Fruit fly (Drosophila melanogaster): ENCODE data around the gene CG46456.

CG46456 gene

dm6 chr3L:5355074-5355790 lies at the start of gene CG46456 (continued):
- peak; percentile 72 for TF ChIP-seq Hr39 (GFP tag; optimal IDR thresholded peaks at IDR 0.05)
- TF ChIP-seq CG15336 (GFP tag; IDR thresholded peaks at IDR 0.05) = peak; percentile 98
- TF ChIP-seq CG8319 (GFP tag; optimal IDR thresholded peaks at IDR 0.05) = peak; percentile 89
- TF ChIP-seq CG6163 (GFP tag; IDR thresholded peaks at IDR 0.05) = peak; percentile 92
- peak; percentile 86 for TF ChIP-seq CG6854 (GFP tag; optimal IDR thresholded peaks at IDR 0.05)
- peak; percentile 89 to 94 for TF ChIP-seq ss (GFP tag; optimal IDR thresholded peaks at IDR 0.05)
- peak; percentile 89 for TF ChIP-seq CG10631 (GFP tag; optimal IDR thresholded peaks at IDR 0.05)
- TF ChIP-seq Lpt (GFP tag; optimal IDR thresholded peaks at IDR 0.05) = peak; percentile 89
- TF ChIP-seq Ets21C (GFP tag; optimal IDR thresholded peaks at IDR 0.05) = peak; percentile 58

- TF ChIP-seq acj6 (GFP tag; optimal IDR thresholded peaks at IDR 0.05) (no peak), CG6792 (GFP tag; optimal IDR thresholded peaks at IDR 0.05) (no peak), svp (GFP tag) (peak; percentile 50), Eip78C (GFP tag) (peak; percentile 76), salr (GFP tag; optimal IDR thresholded peaks at IDR 0.05) (peak in 1 of 2 experiments; percentile 8), Eip93F (GFP tag; optimal IDR thresholded peaks at IDR 0.05) (no peak), pdm3 (GFP tag; optimal IDR thresholded peaks at IDR 0.05) (peak; percentile 7), Hr4 (GFP tag; optimal IDR thresholded peaks at IDR 0.05) (peak; percentile 66), cyc (GFP tag; optimal IDR thresholded peaks at IDR 0.05) (no peak), achi (GFP tag; optimal IDR thresholded peaks at IDR 0.05) (no peak), esn (GFP tag; optimal IDR thresholded peaks at IDR 0.05) (no peak), CG6163 (GFP tag; IDR thresholded peaks at IDR 0.05) (0 out of 3 replicates have a peak, but pooled peaks have one; percentile 46), CG4318 (GFP tag; optimal IDR thresholded peaks at IDR 0.05) (peak; percentile 14), Sox15 (GFP tag; optimal IDR thresholded peaks at IDR 0.05) (no peak), CG8119 (GFP tag; IDR thresholded peaks at IDR 0.05) (peak; percentile 75), Lpt (GFP tag; optimal IDR thresholded peaks at IDR 0.05) (peak; percentile 28), CG32006 (GFP tag; optimal IDR thresholded peaks at IDR 0.05) (peak; percentile 46), ss (GFP tag; optimal IDR thresholded peaks at IDR 0.05) (no peak), CG8632 (GFP tag; optimal IDR thresholded peaks at IDR 0.05) (no peak), CG6276 (GFP tag; optimal IDR thresholded peaks at IDR 0.05) (peak; percentile 72), CG11294 (GFP tag; IDR thresholded peaks at IDR 0.05) (0 out of 2 replicates have a peak, but pooled peaks have one; percentile 26), eg (GFP tag; IDR thresholded peaks at IDR 0.05) (peak; percentile 80), Sox14 (GFP tag; optimal IDR thresholded peaks at IDR 0.05) (no peak), Gug (GFP tag; IDR thresholded peaks at IDR 0.05) (0 out of 2 replicates have a peak, but pooled peaks have one; percentile 12), CG34406 (GFP tag; optimal IDR thresholded peaks at IDR 0.05) (no peak)
Measured at dm6 chr3L:5385762-5386161, 30.6 kb upstream of the CG46456 start.

DNA sequence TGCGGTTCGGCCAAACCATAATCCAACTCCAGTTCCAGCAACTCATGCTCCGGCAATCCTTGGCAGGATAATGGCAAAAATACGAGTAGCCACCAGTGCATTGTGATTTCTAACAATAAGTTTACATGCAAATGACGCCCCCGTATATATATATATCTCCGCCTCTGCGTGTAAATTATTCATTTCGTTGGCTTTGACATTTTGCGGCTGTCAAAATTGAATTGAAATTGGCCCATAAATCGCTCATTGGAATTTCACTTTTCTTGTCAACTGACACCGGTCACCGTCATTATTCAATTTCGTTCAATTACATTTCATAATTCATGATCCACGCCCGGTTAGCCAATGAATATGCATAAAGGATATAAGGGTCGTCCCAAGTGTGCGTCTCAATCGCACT lies 27.6 kb upstream of the CG46456 start, which contains the start of gene Ir64a:
Gene Ir64a (minus strand): TSS at position 101 of the 400 bp plus-strand sequence.
- TF ChIP-seq CG15336 (GFP tag; IDR thresholded peaks at IDR 0.05) (no peak), Ets21C (GFP tag; optimal IDR thresholded peaks at IDR 0.05) (no peak), CG6276 (GFP tag; optimal IDR thresholded peaks at IDR 0.05) (no peak), Eip78C (GFP tag) (no peak), Smox (GFP tag; optimal IDR thresholded peaks at IDR 0.05) (no peak), CG34406 (GFP tag; optimal IDR thresholded peaks at IDR 0.05) (no peak), fd59A (GFP tag; optimal IDR thresholded peaks at IDR 0.05) (no peak), Met (GFP tag; optimal IDR thresholded peaks at IDR 0.05) (no peak), CG3032 (tag; optimal IDR thresholded peaks at IDR 0.05) (no peak), dac (GFP tag; optimal IDR thresholded peaks at IDR 0.05) (no peak), esn (GFP tag; optimal IDR thresholded peaks at IDR 0.05) (no peak), CG6792 (GFP tag; optimal IDR thresholded peaks at IDR 0.05) (no peak), eg (GFP tag; IDR thresholded peaks at IDR 0.05) (no peak), Hr39 (GFP tag; optimal IDR thresholded peaks at IDR 0.05) (no peak)

All from whole organism, prepupa.